Fruit fly (Drosophila melanogaster) whole organism, embryonic: ENCODE results near the gene CG4452.

Experiments
- B-H2 ChIP-seq: fragments of 200-800 bp; sonication (Bioruptor generic); optimal IDR thresholded peaks from 2 replicates; lab custom pipeline; 2018; ENCODE audit warnings: missing biosample characterization, mild to moderate bottlenecking, missing genetic modification characterization
- CG11085 ChIP-seq: fragments of 200-800 bp; sonication (Bioruptor generic); IDR thresholded peaks from 2 replicates; pipeline ENCODE4 v1.3.6; 2022; ENCODE audit warnings: missing biosample characterization, missing genetic modification characterization
- CG11504 ChIP-seq: fragments of 200-800 bp; sonication (Bioruptor generic); optimal IDR thresholded peaks from 3 replicates; lab custom pipeline; 2019; ENCODE audit warnings: missing biosample characterization, mild to moderate bottlenecking, missing genetic modification characterization, moderate library complexity
- CG12659 ChIP-seq: fragments of 200-800 bp; sonication (Bioruptor generic); optimal IDR thresholded peaks from 3 replicates; lab custom pipeline; 2017; ENCODE audit warnings: mild to moderate bottlenecking, missing biosample characterization, missing genetic modification reagents, missing genetic modification characterization
- CG13296 ChIP-seq: fragments of 200-800 bp; sonication (Bioruptor generic); optimal IDR thresholded peaks from 3 replicates; lab custom pipeline; 2018; ENCODE audit warnings: missing biosample characterization, mild to moderate bottlenecking, missing genetic modification characterization
- CG14667 ChIP-seq: fragments of 200-800 bp; sonication (Bioruptor generic); IDR thresholded peaks from 2 replicates; pipeline ENCODE4 v1.3.6; 2022; ENCODE audit warnings: missing biosample characterization, missing genetic modification characterization
- CG17912 ChIP-seq: fragments of 200-800 bp; sonication (Bioruptor generic); optimal IDR thresholded peaks from 2 replicates; lab custom pipeline; 2018; ENCODE audit warnings: missing biosample characterization, mild to moderate bottlenecking, missing genetic modification characterization
- CG1792 ChIP-seq: fragments of 200-800 bp; sonication (Bioruptor generic); optimal IDR thresholded peaks from 2 replicates; lab custom pipeline; 2016; ENCODE audit warnings: missing biosample characterization, missing genetic modification characterization
- CG2712 ChIP-seq: fragments of 200-800 bp; optimal IDR thresholded peaks from 3 replicates; lab custom pipeline; 2019; ENCODE audit warnings: missing biosample characterization, mild to moderate bottlenecking, missing genetic modification characterization, moderate library complexity
- CG2889 ChIP-seq: fragments of 200-800 bp; sonication (Bioruptor generic); IDR thresholded peaks from 3 replicates; pipeline ENCODE4 v1.3.6; 2022; ENCODE audit warnings: missing biosample characterization, missing genetic modification characterization
- CG34224 ChIP-seq: fragments of 200-800 bp; sonication (Bioruptor generic); IDR thresholded peaks from 3 replicates; pipeline ENCODE4 v1.3.6; 2022; ENCODE audit warnings: missing biosample characterization, missing genetic modification characterization; ENCODE audit not compliant: partially characterized antibody
- CG6765 ChIP-seq: fragments of 200-800 bp; sonication (Bioruptor generic); optimal IDR thresholded peaks from 3 replicates; lab custom pipeline; 2017; ENCODE audit warnings: missing biosample characterization, mild to moderate bottlenecking, missing genetic modification characterization
- CG6791 ChIP-seq: fragments of 200-800 bp; sonication (Bioruptor generic); IDR thresholded peaks from 3 replicates; pipeline ENCODE4 v1.3.6; 2022; ENCODE audit warnings: missing biosample characterization, missing genetic modification characterization; ENCODE audit not compliant: partially characterized antibody
- CG7987 ChIP-seq: fragments of 200-800 bp; sonication (Bioruptor generic); optimal IDR thresholded peaks from 2 replicates; lab custom pipeline; 2018; ENCODE audit warnings: missing biosample characterization, mild to moderate bottlenecking, missing genetic modification characterization, moderate library complexity
- CG8388 ChIP-seq: fragments of 200-800 bp; sonication (Bioruptor generic); optimal IDR thresholded peaks from 2 replicates; lab custom pipeline; 2019; ENCODE audit warnings: missing biosample characterization, mild to moderate bottlenecking, missing genetic modification characterization, moderate library complexity
- CG9797 ChIP-seq: fragments of 200-800 bp; sonication (Bioruptor generic); optimal IDR thresholded peaks from 3 replicates; lab custom pipeline; 2018; ENCODE audit warnings: missing biosample characterization, mild to moderate bottlenecking, missing genetic modification characterization
- CTCF ChIP-seq: fragments of 200-800 bp; sonication (Bioruptor generic); optimal IDR thresholded peaks from 2 replicates; lab custom pipeline; 2017; ENCODE audit warnings: missing biosample characterization, mild to moderate bottlenecking, missing genetic modification characterization, moderate library complexity
- D19A ChIP-seq: fragments of 200-800 bp; optimal IDR thresholded peaks from 3 replicates; lab custom pipeline; 2019; ENCODE audit warnings: missing biosample characterization, mild to moderate bottlenecking, missing genetic modification characterization, moderate library complexity
- Dip2 ChIP-seq: fragments of 200-800 bp; sonication (Bioruptor generic); IDR thresholded peaks from 2 replicates; pipeline ENCODE4 v1.3.6; 2022; ENCODE audit warnings: missing biosample characterization, missing genetic modification characterization
- E2f1 ChIP-seq: fragments of 200-800 bp; sonication (Bioruptor generic); IDR thresholded peaks from 2 replicates; pipeline ENCODE4 v1.3.6; 2022; ENCODE audit warnings: missing biosample characterization, missing genetic modification characterization
- ERR ChIP-seq: fragments of 200-800 bp; sonication (Bioruptor generic); optimal IDR thresholded peaks from 2 replicates; lab custom pipeline; 2016; ENCODE audit warnings: missing biosample characterization, missing genetic modification characterization
- Hmx ChIP-seq: fragments of 200-800 bp; sonication (Bioruptor generic); optimal IDR thresholded peaks from 2 replicates; lab custom pipeline; 2016; ENCODE audit warnings: missing biosample characterization, missing genetic modification characterization
- Kr ChIP-seq: fragments of 200-800 bp; sonication (Bioruptor generic); optimal IDR thresholded peaks from 2 replicates; lab custom pipeline; 2017; ENCODE audit warnings: missing biosample characterization, mild to moderate bottlenecking, missing genetic modification characterization
- MBD-R2 ChIP-seq: fragments of 200-800 bp; sonication (Bioruptor generic); IDR thresholded peaks from 2 replicates; pipeline ENCODE4 v1.3.6; 2022; ENCODE audit warnings: missing biosample characterization, missing genetic modification characterization
- Max ChIP-seq: fragments of 200-800 bp; sonication (Bioruptor generic); optimal IDR thresholded peaks from 2 replicates; lab custom pipeline; 2016; ENCODE audit warnings: missing biosample characterization, mild to moderate bottlenecking, missing genetic modification characterization
- PHDP ChIP-seq: fragments of 200-800 bp; sonication (Bioruptor generic); optimal IDR thresholded peaks from 3 replicates; lab custom pipeline; 2018; ENCODE audit warnings: missing biosample characterization, mild to moderate bottlenecking, missing genetic modification characterization, moderate library complexity
- Rfx ChIP-seq: fragments of 200-800 bp; sonication (Bioruptor generic); IDR thresholded peaks from 2 replicates; pipeline ENCODE4 v1.3.6; 2022; ENCODE audit warnings: missing biosample characterization, missing genetic modification characterization
- al ChIP-seq: fragments of 200-800 bp; sonication (Bioruptor generic); IDR thresholded peaks from 2 replicates; pipeline ENCODE4 v1.3.6; 2022; ENCODE audit warnings: missing biosample characterization, missing genetic modification characterization
- amos ChIP-seq: fragments of 200-800 bp; sonication (Bioruptor generic); IDR thresholded peaks from 2 replicates; pipeline ENCODE4 v1.3.6; 2022; ENCODE audit warnings: missing biosample characterization, missing genetic modification characterization; ENCODE audit not compliant: partially characterized antibody
- bab2 ChIP-seq: fragments of 200-800 bp; sonication (Bioruptor generic); optimal IDR thresholded peaks from 2 replicates; lab custom pipeline; 2016; ENCODE audit warnings: missing biosample characterization, missing genetic modification characterization
- chif ChIP-seq, 2 experiments: fragments of 200-800 bp; sonication (Bioruptor generic); optimal IDR thresholded peaks; 3 replicates each; lab custom pipeline; 2016; ENCODE audit warnings: missing biosample characterization in 2 of 2, missing genetic modification characterization in 2 of 2
- chinmo ChIP-seq: fragments of 200-800 bp; sonication (Bioruptor generic); IDR thresholded peaks from 4 replicates; pipeline ENCODE4 v1.3.6; 2022; ENCODE audit warnings: missing biosample characterization, missing genetic modification characterization; ENCODE audit not compliant: partially characterized antibody
- corto ChIP-seq: fragments of 200-800 bp; sonication (Bioruptor generic); optimal IDR thresholded peaks from 2 replicates; lab custom pipeline; 2016; ENCODE audit warnings: missing biosample characterization, mild to moderate bottlenecking, missing genetic modification characterization, moderate library complexity
- da ChIP-seq: fragments of 200-800 bp; sonication (Bioruptor generic); optimal IDR thresholded peaks from 2 replicates; lab custom pipeline; 2016; ENCODE audit warnings: missing biosample characterization, missing genetic modification characterization
- eve ChIP-seq, 2 experiments: fragments of >200 bp; optimal IDR thresholded peaks; 2 replicates each; lab custom pipeline; 2017; ENCODE audit warnings: missing biosample characterization in 2 of 2, missing genetic modification characterization in 2 of 2
- fu2 ChIP-seq: fragments of 200-800 bp; sonication (Bioruptor generic); optimal IDR thresholded peaks from 2 replicates; lab custom pipeline; 2016; ENCODE audit warnings: missing biosample characterization, missing genetic modification characterization
- ham ChIP-seq: fragments of 200-800 bp; sonication (Bioruptor generic); IDR thresholded peaks from 2 replicates; pipeline ENCODE4 v1.3.6; 2022; ENCODE audit warnings: missing biosample characterization, missing genetic modification characterization
- her ChIP-seq: fragments of 200-800 bp; sonication (Bioruptor generic); optimal IDR thresholded peaks from 2 replicates; lab custom pipeline; 2016; ENCODE audit warnings: missing biosample characterization, missing genetic modification characterization
- insv ChIP-seq, 2 experiments: fragments of 200-800 bp; sonication (Bioruptor generic); optimal IDR thresholded peaks; 3 replicates each; lab custom pipeline; 2016 to 2018; ENCODE audit warnings: missing biosample characterization in 2 of 2, missing genetic modification characterization in 2 of 2
- mam ChIP-seq: fragments of 200-800 bp; sonication (Bioruptor generic); optimal IDR thresholded peaks from 3 replicates; lab custom pipeline; 2016; ENCODE audit warnings: missing biosample characterization, missing genetic modification characterization
- mirr ChIP-seq: fragments of 200-800 bp; sonication (Bioruptor generic); optimal IDR thresholded peaks from 3 replicates; lab custom pipeline; 2018; ENCODE audit warnings: missing biosample characterization, mild to moderate bottlenecking, missing genetic modification characterization
- nmo ChIP-seq: fragments of 200-800 bp; sonication (Bioruptor generic); optimal IDR thresholded peaks from 2 replicates; lab custom pipeline; 2018; ENCODE audit warnings: missing biosample characterization, mild to moderate bottlenecking, missing genetic modification characterization, moderate library complexity
- psq ChIP-seq: fragments of 200-800 bp; sonication (Bioruptor generic); optimal IDR thresholded peaks from 2 replicates; lab custom pipeline; 2017; ENCODE audit warnings: missing biosample characterization, missing genetic modification characterization
- sc ChIP-seq, 3 experiments: fragments of >200 bp in 2 of 3; fragments of 200-800 bp in 1 of 3; sonication (Bioruptor generic) in 1 of 3; optimal IDR thresholded peaks; 2 replicates in 2 of 3; 3 replicates in 1 of 3; lab custom pipeline; 2017; ENCODE audit warnings: mild to moderate bottlenecking in 1 of 3, missing biosample characterization in 1 of 3, missing genetic modification characterization in 1 of 3, missing genetic modification reagents in 1 of 3
- sim ChIP-seq: fragments of 200-800 bp; sonication (Bioruptor generic); IDR thresholded peaks from 2 replicates; pipeline ENCODE4 v1.3.6; 2022; ENCODE audit warnings: missing biosample characterization, missing genetic modification characterization
- sisA ChIP-seq: fragments of 200-800 bp; sonication (Bioruptor generic); IDR thresholded peaks from 2 replicates; pipeline ENCODE4 v1.3.6; 2022; ENCODE audit warnings: missing biosample characterization, missing genetic modification characterization
- slou ChIP-seq: fragments of 200-800 bp; sonication (Bioruptor generic); optimal IDR thresholded peaks from 3 replicates; lab custom pipeline; 2016; ENCODE audit warnings: missing biosample characterization, missing genetic modification characterization
- sob ChIP-seq: fragments of 200-800 bp; sonication (Bioruptor generic); IDR thresholded peaks from 2 replicates; pipeline ENCODE4 v1.3.6; 2022; ENCODE audit warnings: missing biosample characterization, missing genetic modification characterization
- sr ChIP-seq: fragments of 200-800 bp; sonication (Bioruptor generic); IDR thresholded peaks from 3 replicates; pipeline ENCODE4 v1.3.6; 2022; ENCODE audit warnings: missing biosample characterization, missing genetic modification characterization
- tin ChIP-seq: fragments of 200-800 bp; sonication (Bioruptor generic); optimal IDR thresholded peaks from 3 replicates; lab custom pipeline; 2016; ENCODE audit warnings: missing biosample characterization, missing genetic modification characterization
- tio ChIP-seq: fragments of 200-800 bp; sonication (Bioruptor generic); optimal IDR thresholded peaks from 2 replicates; lab custom pipeline; 2017; ENCODE audit warnings: missing biosample characterization, missing genetic modification characterization, inconsistent platforms
- trh ChIP-seq: fragments of 200-800 bp; sonication (Bioruptor generic); optimal IDR thresholded peaks from 2 replicates; lab custom pipeline; 2016; ENCODE audit warnings: missing biosample characterization, missing genetic modification characterization
- yki ChIP-seq: fragments of >200 bp; optimal IDR thresholded peaks from 3 replicates; lab custom pipeline; 2018

Gene CG4452

dm6 chr3L:9397156-9397555 is 30.0 kb downstream of the CG4452 start (continued):
- TF ChIP-seq CG6765 (GFP tag; lab: Kevin White, UChicago) (peak; percentile 89), yki (no peak), bab2 (peak; percentile 44), da (no peak), nmo (GFP tag; lab: Kevin White, UChicago) (no peak), sim (GFP tag; lab: Robert Waterston, UW) (no peak), CG8388 (GFP tag; lab: Kevin White, UChicago) (peak; percentile 70), PHDP (tag; lab: Kevin White, UChicago) (peak; percentile 51), CG9797 (GFP tag; lab: Kevin White, UChicago) (peak; percentile 1), CG6791 (GFP tag; lab: Robert Waterston, UW) (no peak), E2f1 (GFP tag; lab: Robert Waterston, UW) (peak; percentile 24; the same call in 1 of the 2 replicates), sr (0 out of 3 replicates have a peak, but pooled peaks have one; percentile 47), tin (GFP tag; lab: Kevin White, UChicago) (peak; percentile 24), mam (GFP tag; lab: Kevin White, UChicago) (peak; percentile 68), CG11085 (GFP tag; lab: Robert Waterston, UW) (no peak), CG11504 (peak; percentile 43), Dip2 (GFP tag; lab: Robert Waterston, UW) (no peak), chif (GFP tag; optimal IDR thresholded peaks at IDR 0.05; lab: Kevin White, UChicago) (peak in 1 of 2 experiments; percentile 1), ERR (GFP tag; lab: Kevin White, UChicago) (peak; percentile 49), CG7987 (GFP tag; lab: Kevin White, UChicago) (peak; percentile 94), corto (GFP tag; lab: Kevin White, UChicago) (no peak), CG2889 (GFP tag; lab: Robert Waterston, UW) (no peak), CG12659 (peak; percentile 20), CG14667 (no peak), al (GFP tag; lab: Robert Waterston, UW) (0 out of 2 replicates have a peak, but pooled peaks have one; percentile 18), her (GFP tag; lab: Kevin White, UChicago) (peak; percentile 71), insv (GFP tag; optimal IDR thresholded peaks at IDR 0.05; lab: Kevin White, UChicago) (no peak), fu2 (GFP tag; lab: Kevin White, UChicago) (no peak), slou (GFP tag; lab: Kevin White, UChicago) (no peak), amos (GFP tag; lab: Robert Waterston, UW) (no peak), Hmx (GFP tag; lab: Kevin White, UChicago) (no peak), B-H2 (GFP tag; lab: Kevin White, UChicago) (peak; percentile 65), Max (GFP tag; lab: Kevin White, UChicago) (peak; percentile 57), sob (GFP tag; lab: Robert Waterston, UW) (peak; percentile 76), psq (GFP tag; lab: Kevin White, UChicago) (no peak), CG34224 (GFP tag; lab: Robert Waterston, UW) (no peak), MBD-R2 (GFP tag; lab: Robert Waterston, UW) (peak; percentile 51; the same call in 1 of the 2 replicates), sisA (GFP tag; lab: Robert Waterston, UW) (no peak), ham (peak; percentile 31; the same call in 1 of the 2 replicates)

- TF ChIP-seq CG1792 (no peak), tio (no peak), CG13296 (no peak), CTCF (no peak), sc (optimal IDR thresholded peaks at IDR 0.05; lab: Kevin White, UChicago) (no peak), sc (GFP tag; optimal IDR thresholded peaks at IDR 0.05; lab: Kevin White, UChicago) (no peak), Rfx (GFP tag; lab: Robert Waterston, UW) (0 out of 2 replicates have a peak, but pooled peaks have one; percentile 1), Kr (GFP tag; lab: Kevin White, UChicago) (no peak), CG2712 (tag; lab: Kevin White, UChicago) (no peak), eve (GFP tag; optimal IDR thresholded peaks at IDR 0.05; lab: Kevin White, UChicago) (peak in 1 of 2 experiments; percentile 64), CG17912 (GFP tag; lab: Kevin White, UChicago) (no peak), chinmo (GFP tag; lab: Robert Waterston, UW) (0 out of 4 replicates have a peak, but pooled peaks have one; percentile 48), trh (GFP tag; lab: Kevin White, UChicago) (no peak), D19A (tag; lab: Kevin White, UChicago) (no peak), mirr (GFP tag; lab: Kevin White, UChicago) (peak; percentile 21)
Measured at dm6 chr3L:9398028-9398427, 30.9 kb downstream of the CG4452 start.
